Worm (Caenorhabditis elegans): Measurements from ENCODE around the gene F01G10.5.

Gene F01G10.5

DNA sequence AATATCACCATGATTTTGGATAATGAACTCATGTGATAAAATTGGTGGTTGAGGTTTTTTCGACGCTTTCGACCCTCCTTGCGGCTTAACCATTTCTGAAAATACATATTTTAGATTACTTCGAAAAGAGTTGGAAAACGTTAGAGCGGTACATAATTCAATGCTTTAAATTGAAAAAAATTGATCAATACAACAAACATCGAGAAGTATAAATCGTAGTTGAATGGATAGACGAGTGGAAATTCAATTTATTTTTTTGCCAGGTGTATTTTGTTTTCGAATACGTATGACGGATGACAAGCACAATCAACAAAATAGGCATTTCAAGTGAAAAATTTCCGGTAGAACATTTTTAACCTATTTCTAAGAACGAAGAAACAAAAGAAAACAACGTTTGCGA lies 9.7 kb downstream of the F01G10.5 start, which contains the start of gene tram-1:
Gene tram-1 (minus strand): TSS at position 101 of the 400 bp plus-strand sequence.
- no peak for TF ChIP-seq sox-4 (tag; optimal IDR thresholded peaks at IDR 0.05)
- peak; percentile 37 for TF ChIP-seq fkh-8 (tag; optimal IDR thresholded peaks at IDR 0.05)

DNA sequence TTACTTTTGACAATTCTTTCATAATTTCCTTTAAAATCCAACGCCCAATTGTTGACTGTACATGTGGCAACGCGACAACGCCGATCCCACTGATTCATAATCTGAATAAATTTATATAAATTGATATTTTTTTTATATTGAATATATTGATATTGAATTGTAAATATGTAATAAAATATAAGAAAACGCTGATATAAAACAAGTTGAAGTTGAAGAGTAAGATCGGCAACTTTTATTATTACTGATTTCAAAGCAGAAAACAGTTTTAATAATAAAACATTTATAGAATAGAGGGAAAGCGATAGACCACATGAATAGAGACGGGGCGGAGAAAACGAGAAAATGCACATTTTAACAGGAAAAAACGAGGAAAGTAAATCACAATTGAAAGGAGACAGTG lies 11.7 kb downstream of the F01G10.5 start, which contains the start of gene qns-1:
Gene qns-1 (minus strand): TSS at position 101 of the 400 bp plus-strand sequence.
- TF ChIP-seq irx-1 (tag; optimal IDR thresholded peaks at IDR 0.05): no peak
- no peak for TF ChIP-seq jun-1 (tag; optimal IDR thresholded peaks at IDR 0.05)
- TF ChIP-seq nhr-76 (tag; optimal IDR thresholded peaks at IDR 0.05): no peak
- TF ChIP-seq alr-1 (tag; optimal IDR thresholded peaks at IDR 0.05; ENCODE audit: borderline replicate concordance): no peak
- TF ChIP-seq mab-9 (GFP tag; IDR thresholded peaks at IDR 0.05): no peak
- no peak for TF ChIP-seq unc-30 (tag; optimal IDR thresholded peaks at IDR 0.05)
- TF ChIP-seq nhr-71 (tag; optimal IDR thresholded peaks at IDR 0.05): no peak
- no peak for TF ChIP-seq tbx-2 (tag; optimal IDR thresholded peaks at IDR 0.05)
- no peak for TF ChIP-seq ceh-88 (GFP tag; IDR thresholded peaks at IDR 0.05)
- no peak for TF ChIP-seq F16B12.6 (tag; optimal IDR thresholded peaks at IDR 0.05)
- TF ChIP-seq egl-27 (tag; optimal IDR thresholded peaks at IDR 0.05): no peak
- TF ChIP-seq aha-1 (tag; optimal IDR thresholded peaks at IDR 0.05): no peak
- TF ChIP-seq hpl-2 (GFP tag; optimal IDR thresholded peaks at IDR 0.05): no peak
- TF ChIP-seq xbp-1 (tag; optimal IDR thresholded peaks at IDR 0.05): no peak
- TF ChIP-seq nhr-237 (tag; optimal IDR thresholded peaks at IDR 0.05): no peak
- TF ChIP-seq nhr-77 (tag; optimal IDR thresholded peaks at IDR 0.05): no peak
- TF ChIP-seq swsn-7 (tag; optimal IDR thresholded peaks at IDR 0.05): no peak
- TF ChIP-seq nhr-90 (tag; optimal IDR thresholded peaks at IDR 0.05; ENCODE audit: poor library complexity): no peak

DNA sequence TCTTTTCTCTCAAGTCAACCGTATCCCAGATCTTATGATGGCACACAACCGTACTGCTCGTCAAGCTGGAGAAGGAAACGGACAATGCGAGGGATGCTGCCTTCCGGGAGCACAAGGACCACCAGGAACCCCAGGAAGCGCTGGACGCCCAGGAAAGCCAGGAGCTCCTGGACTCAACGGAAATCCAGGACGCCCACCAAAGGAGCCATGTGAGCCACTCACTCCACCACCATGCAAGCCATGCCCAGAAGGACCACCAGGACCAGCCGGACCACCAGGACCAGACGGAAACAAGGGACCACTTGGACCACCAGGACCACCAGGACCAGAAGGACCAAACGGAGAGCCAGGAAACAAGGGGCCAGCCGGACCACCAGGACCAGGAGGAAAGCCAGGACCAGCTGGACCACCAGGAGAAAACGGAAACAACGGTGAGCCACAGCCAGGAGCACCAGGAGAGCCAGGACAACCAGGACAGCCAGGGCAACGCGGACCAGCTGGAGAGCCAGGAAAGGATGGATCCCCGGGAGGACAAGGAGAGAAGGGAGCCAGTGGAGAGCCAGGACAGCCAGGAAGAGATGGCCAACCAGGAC lies 14.1 kb downstream of the F01G10.5 start:
- TF ChIP-seq hpl-2 (GFP tag; optimal IDR thresholded peaks at IDR 0.05) (no peak), lsy-2 (tag; optimal IDR thresholded peaks at IDR 0.05) (no peak), nhr-84 (tag; optimal IDR thresholded peaks at IDR 0.05) (no peak), unc-62 (GFP tag; optimal IDR thresholded peaks at IDR 0.05) (no peak), skn-1 (tag; optimal IDR thresholded peaks at IDR 0.05) (no peak), mef-2 (tag; optimal IDR thresholded peaks at IDR 0.05) (no peak), alr-1 (tag; optimal IDR thresholded peaks at IDR 0.05; ENCODE audit: borderline replicate concordance) (no peak), Y116A8C.19 (tag; optimal IDR thresholded peaks at IDR 0.05; ENCODE audit: borderline replicate concordance) (no peak), lin-39 (tag; optimal IDR thresholded peaks at IDR 0.05) (no peak), ets-5 (GFP tag; IDR thresholded peaks at IDR 0.05) (no peak), lin-14 (GFP tag; optimal IDR thresholded peaks at IDR 0.05) (no peak), zag-1 (tag; optimal IDR thresholded peaks at IDR 0.05) (no peak), pax-3 (tag; optimal IDR thresholded peaks at IDR 0.05) (no peak), nhr-85 (tag) (no peak), lin-15B (tag; optimal IDR thresholded peaks at IDR 0.05) (no peak), fkh-10 (GFP tag; optimal IDR thresholded peaks at IDR 0.05) (no peak)

DNA sequence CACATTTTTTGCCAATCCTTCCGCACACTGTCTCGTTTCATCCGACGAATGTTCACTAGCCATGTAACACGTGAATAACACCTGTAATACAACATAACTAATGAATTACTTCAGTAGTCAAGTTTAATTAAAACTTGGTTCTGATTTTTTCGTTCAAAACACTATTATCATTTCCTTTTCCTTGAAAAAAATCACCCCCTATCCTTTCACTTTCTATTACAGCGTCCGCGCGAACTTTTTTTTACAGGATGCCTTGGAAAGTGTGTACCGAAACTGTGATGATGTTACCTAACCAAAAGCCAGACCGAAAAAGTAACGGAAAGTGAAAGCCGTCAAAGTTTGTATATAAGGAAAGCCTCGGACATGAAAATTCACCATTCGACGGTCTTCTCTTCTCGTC lies 14.8 kb downstream of the F01G10.5 start, which contains the start of gene col-124:
Gene col-124 (plus strand): TSS at position 374 of the 400 bp plus-strand sequence.
- TF ChIP-seq efl-1 (optimal IDR thresholded peaks at IDR 0.05) (no peak), efl-1 (GFP tag; optimal IDR thresholded peaks at IDR 0.05 in 1 of 2) (no peak), blmp-1 (tag; optimal IDR thresholded peaks at IDR 0.05) (peak; percentile 77)

DNA sequence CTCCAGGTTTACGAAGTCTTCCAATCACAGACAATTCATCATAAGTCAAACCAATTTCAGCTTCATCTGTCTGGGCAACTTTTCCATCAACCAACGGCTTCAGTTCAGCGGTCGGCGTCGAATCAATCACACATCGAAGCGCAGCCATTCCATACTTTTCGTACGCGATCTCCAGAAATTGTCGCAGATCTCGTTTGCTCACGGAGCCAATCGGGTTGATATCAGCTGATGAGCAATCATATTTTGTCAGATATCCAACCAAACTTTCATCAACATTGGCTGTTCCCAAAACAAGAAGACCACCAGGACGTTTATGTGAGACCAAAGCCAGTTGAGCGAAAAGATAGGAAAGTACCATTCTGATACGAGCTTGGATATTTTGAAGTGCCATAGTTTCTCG lies 15.5 kb downstream of the F01G10.5 start:
- no peak for TF ChIP-seq swsn-7 (tag; optimal IDR thresholded peaks at IDR 0.05)
- TF ChIP-seq lin-35 (GFP tag; optimal IDR thresholded peaks at IDR 0.05): no peak
- no peak for TF ChIP-seq unc-86 (tag; optimal IDR thresholded peaks at IDR 0.05)
- no peak for TF ChIP-seq sup-37 (GFP tag; optimal IDR thresholded peaks at IDR 0.05)
- TF ChIP-seq vab-15 (tag; optimal IDR thresholded peaks at IDR 0.05): no peak
- TF ChIP-seq nhr-237 (tag; optimal IDR thresholded peaks at IDR 0.05): no peak
- TF ChIP-seq ceh-90 (tag; optimal IDR thresholded peaks at IDR 0.05): no peak
- TF ChIP-seq unc-62 (GFP tag; optimal IDR thresholded peaks at IDR 0.05): no peak
- TF ChIP-seq nhr-20 (tag; optimal IDR thresholded peaks at IDR 0.05): no peak
- no peak for TF ChIP-seq egl-27 (tag; optimal IDR thresholded peaks at IDR 0.05)
- no peak for TF ChIP-seq hlh-17 (GFP tag; optimal IDR thresholded peaks at IDR 0.05; ENCODE audit: borderline replicate concordance)
- TF ChIP-seq irx-1 (tag; optimal IDR thresholded peaks at IDR 0.05): no peak
- no peak for TF ChIP-seq C04F5.9 (tag; optimal IDR thresholded peaks at IDR 0.05)
- TF ChIP-seq snu-23 (GFP tag; optimal IDR thresholded peaks at IDR 0.05): no peak
- no peak for TF ChIP-seq nhr-71 (tag; optimal IDR thresholded peaks at IDR 0.05)
- TF ChIP-seq C16A3.4 (tag; optimal IDR thresholded peaks at IDR 0.05): no peak
- TF ChIP-seq zag-1 (tag; optimal IDR thresholded peaks at IDR 0.05): no peak

Data from whole organism, L1 larva.